Worm (Caenorhabditis elegans): ENCODE results near the gene F18H3.4.

DNA sequence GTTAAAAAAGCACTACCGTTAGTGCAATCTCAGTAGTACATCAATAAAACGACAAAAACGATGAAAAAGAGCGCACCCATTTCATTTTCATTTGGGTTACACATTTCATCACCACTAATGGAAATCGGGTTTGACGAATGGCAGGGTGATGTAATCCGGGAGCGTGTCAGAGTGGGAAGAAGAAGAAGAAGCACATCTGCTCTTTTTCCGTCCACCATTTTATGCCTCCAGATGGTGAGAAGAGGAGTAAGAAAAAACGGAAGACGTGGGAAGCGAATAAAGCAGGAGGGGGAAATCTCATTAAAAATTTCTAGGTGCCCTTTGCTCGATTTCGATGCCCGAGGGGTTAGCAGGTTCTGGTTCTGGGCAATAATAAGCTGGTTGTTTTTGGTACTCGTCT is 22.8 kb upstream of the F18H3.4 start:
- TF ChIP-seq ceh-28 (tag; optimal IDR thresholded peaks at IDR 0.05), result no peak
- no peak for TF ChIP-seq egl-43 (GFP tag; IDR thresholded peaks at IDR 0.05)
- no peak for TF ChIP-seq ama-1 (optimal IDR thresholded peaks at IDR 0.05)
- no peak for TF ChIP-seq ztf-11 (tag; optimal IDR thresholded peaks at IDR 0.05)
- TF ChIP-seq mdl-1 (tag; optimal IDR thresholded peaks at IDR 0.05), result no peak
